Fruit fly (Drosophila melanogaster) whole organism, embryonic: ENCODE measurements around the gene Atac2.

Experiments
- Aef1 ChIP-seq: fragments of 200-800 bp; sonication (Bioruptor generic); IDR thresholded peaks from 3 replicates; pipeline ENCODE4 v1.3.6; 2022; ENCODE audit warnings: missing biosample characterization, missing genetic modification characterization
- CG10462 ChIP-seq: fragments of 200-800 bp; sonication (Bioruptor generic); optimal IDR thresholded peaks from 2 replicates; lab custom pipeline; 2016; ENCODE audit warnings: missing biosample characterization, missing genetic modification characterization
- CG12769 ChIP-seq: fragments of 200-800 bp; sonication (Bioruptor generic); optimal IDR thresholded peaks from 2 replicates; lab custom pipeline; 2019; ENCODE audit warnings: missing biosample characterization, mild to moderate bottlenecking, missing genetic modification characterization, moderate library complexity
- CG14965 ChIP-seq: fragments of 200-800 bp; sonication (Bioruptor generic); optimal IDR thresholded peaks from 2 replicates; lab custom pipeline; 2016; ENCODE audit warnings: missing biosample characterization, missing genetic modification characterization, borderline replicate concordance
- CG15073 ChIP-seq: fragments of 200-800 bp; sonication (Bioruptor generic); optimal IDR thresholded peaks from 2 replicates; lab custom pipeline; 2016; ENCODE audit warnings: missing biosample characterization, missing genetic modification characterization
- CG15514 ChIP-seq: fragments of 200-800 bp; sonication (Bioruptor generic); optimal IDR thresholded peaks from 3 replicates; lab custom pipeline; 2017; ENCODE audit warnings: missing biosample characterization, missing genetic modification characterization, mild to moderate bottlenecking, moderate library complexity, missing genetic modification reagents
- CG17385 ChIP-seq: fragments of 200-800 bp; sonication (Bioruptor generic); optimal IDR thresholded peaks from 3 replicates; lab custom pipeline; 2018; ENCODE audit warnings: missing biosample characterization, mild to moderate bottlenecking, missing genetic modification characterization
- CG17612 ChIP-seq: fragments of 200-800 bp; sonication (Bioruptor generic); IDR thresholded peaks from 2 replicates; pipeline ENCODE4 v1.3.6; 2022; ENCODE audit warnings: missing biosample characterization, missing genetic modification characterization
- CG2116 ChIP-seq: fragments of 200-800 bp; sonication (Bioruptor generic); optimal IDR thresholded peaks from 3 replicates; lab custom pipeline; 2018; ENCODE audit warnings: missing biosample characterization, mild to moderate bottlenecking, missing genetic modification characterization
- CG2129 ChIP-seq: fragments of 200-800 bp; sonication (Bioruptor generic); IDR thresholded peaks from 2 replicates; pipeline ENCODE4 v1.3.6; 2022; ENCODE audit warnings: missing biosample characterization, missing genetic modification characterization; ENCODE audit not compliant: partially characterized antibody
- CG2199 ChIP-seq: fragments of 200-800 bp; sonication (Bioruptor generic); IDR thresholded peaks from 3 replicates; pipeline ENCODE4 v1.3.6; 2022; ENCODE audit warnings: missing biosample characterization, missing genetic modification characterization
- CG3163 ChIP-seq: fragments of 200-800 bp; sonication (Bioruptor generic); optimal IDR thresholded peaks from 3 replicates; lab custom pipeline; 2016; ENCODE audit warnings: missing biosample characterization, missing genetic modification characterization
- CG42726 ChIP-seq: fragments of 200-800 bp; sonication (Bioruptor generic); IDR thresholded peaks from 2 replicates; pipeline ENCODE4 v1.3.6; 2022; ENCODE audit warnings: missing biosample characterization, missing genetic modification characterization; ENCODE audit not compliant: partially characterized antibody
- CG6791 ChIP-seq: fragments of 200-800 bp; sonication (Bioruptor generic); IDR thresholded peaks from 3 replicates; pipeline ENCODE4 v1.3.6; 2022; ENCODE audit warnings: missing biosample characterization, missing genetic modification characterization; ENCODE audit not compliant: partially characterized antibody
- CG8290 ChIP-seq, 3 experiments: fragments of 200-800 bp; sonication (Bioruptor generic); optimal IDR thresholded peaks; 2 replicates each; lab custom pipeline; 2016 to 2019; ENCODE audit warnings: missing biosample characterization in 3 of 3, missing genetic modification characterization in 3 of 3, mild to moderate bottlenecking in 2 of 3, moderate library complexity in 1 of 3
- CG9876 ChIP-seq: fragments of 200-800 bp; sonication (Bioruptor generic); optimal IDR thresholded peaks from 2 replicates; lab custom pipeline; 2016; ENCODE audit warnings: missing biosample characterization, missing genetic modification characterization
- CHES-1-like ChIP-seq: fragments of 200-800 bp; sonication (Bioruptor generic); optimal IDR thresholded peaks from 2 replicates; lab custom pipeline; 2016; ENCODE audit warnings: missing biosample characterization, missing genetic modification characterization
- Dad ChIP-seq: fragments of 200-800 bp; sonication (Bioruptor generic); optimal IDR thresholded peaks from 3 replicates; lab custom pipeline; 2016; ENCODE audit warnings: missing biosample characterization, missing genetic modification characterization
- H2.0 ChIP-seq: fragments of 200-800 bp; sonication (Bioruptor generic); IDR thresholded peaks from 2 replicates; pipeline ENCODE4 v1.3.6; 2022; ENCODE audit warnings: missing biosample characterization, missing genetic modification characterization
- HLH3B ChIP-seq: fragments of 200-800 bp; sonication (Bioruptor generic); IDR thresholded peaks from 2 replicates; pipeline ENCODE4 v1.3.6; 2022; ENCODE audit warnings: missing biosample characterization, missing genetic modification characterization
- Hey ChIP-seq: fragments of 200-800 bp; sonication (Bioruptor generic); optimal IDR thresholded peaks from 3 replicates; lab custom pipeline; 2018; ENCODE audit warnings: missing biosample characterization, mild to moderate bottlenecking, missing genetic modification characterization
- Nf-YC ChIP-seq: fragments of 200-800 bp; optimal IDR thresholded peaks from 3 replicates; lab custom pipeline; 2019; ENCODE audit warnings: missing biosample characterization, mild to moderate bottlenecking, missing genetic modification characterization, moderate library complexity
- Oli ChIP-seq: fragments of 200-800 bp; sonication (Bioruptor generic); optimal IDR thresholded peaks from 2 replicates; lab custom pipeline; 2018; ENCODE audit warnings: missing biosample characterization, mild to moderate bottlenecking, missing genetic modification characterization, moderate library complexity
- Ptx1 ChIP-seq: fragments of 200-800 bp; sonication (Bioruptor generic); IDR thresholded peaks from 2 replicates; pipeline ENCODE4 v1.3.6; 2022; ENCODE audit warnings: missing biosample characterization, missing genetic modification characterization
- TFAM ChIP-seq: fragments of 200-800 bp; sonication (Bioruptor generic); optimal IDR thresholded peaks from 2 replicates; lab custom pipeline; 2017; ENCODE audit warnings: missing biosample characterization, missing genetic modification characterization, inconsistent platforms
- Trl ChIP-seq, 3 experiments: fragments of >200 bp in 2 of 3; fragments of 200-800 bp in 1 of 3; sonication (Bioruptor generic) in 1 of 3; optimal IDR thresholded peaks; 2 replicates in 1 of 3; 3 replicates in 2 of 3; lab custom pipeline; 2016 to 2017; ENCODE audit warnings: missing biosample characterization in 1 of 3, missing genetic modification characterization in 1 of 3
- bab2 ChIP-seq: fragments of 200-800 bp; sonication (Bioruptor generic); optimal IDR thresholded peaks from 2 replicates; lab custom pipeline; 2016; ENCODE audit warnings: missing biosample characterization, missing genetic modification characterization
- bowl ChIP-seq: fragments of 200-800 bp; sonication (Bioruptor generic); IDR thresholded peaks from 2 replicates; pipeline ENCODE4 v1.3.6; 2022; ENCODE audit warnings: missing biosample characterization, missing genetic modification characterization
- cato ChIP-seq: fragments of 200-800 bp; sonication (Bioruptor generic); optimal IDR thresholded peaks from 2 replicates; lab custom pipeline; 2016; ENCODE audit warnings: missing biosample characterization, missing genetic modification characterization, borderline replicate concordance
- cg ChIP-seq: fragments of 200-800 bp; sonication (Bioruptor generic); optimal IDR thresholded peaks from 3 replicates; lab custom pipeline; 2019; ENCODE audit warnings: missing biosample characterization, mild to moderate bottlenecking, missing genetic modification characterization, moderate library complexity
- crol ChIP-seq: fragments of 200-800 bp; sonication (Bioruptor generic); IDR thresholded peaks from 2 replicates; pipeline ENCODE4 v1.3.6; 2022; ENCODE audit warnings: missing biosample characterization, missing genetic modification characterization
- cwo ChIP-seq: fragments of 200-800 bp; sonication (Bioruptor generic); optimal IDR thresholded peaks from 3 replicates; lab custom pipeline; 2017; ENCODE audit warnings: missing biosample characterization, missing genetic modification characterization, mild to moderate bottlenecking, moderate library complexity, missing genetic modification reagents
- en ChIP-seq: fragments of 200-800 bp; sonication (Bioruptor generic); optimal IDR thresholded peaks from 2 replicates; lab custom pipeline; 2016; ENCODE audit warnings: missing biosample characterization, missing genetic modification characterization
- exex ChIP-seq: fragments of 200-800 bp; sonication (Bioruptor generic); optimal IDR thresholded peaks from 4 replicates; lab custom pipeline; 2018; ENCODE audit warnings: missing biosample characterization, mild to moderate bottlenecking, missing genetic modification characterization, moderate library complexity
- gem ChIP-seq: fragments of 200-800 bp; sonication (Bioruptor generic); optimal IDR thresholded peaks from 2 replicates; lab custom pipeline; 2019; ENCODE audit warnings: missing biosample characterization, mild to moderate bottlenecking, missing genetic modification characterization, moderate library complexity
- lov ChIP-seq, 2 experiments: fragments of 200-800 bp in 1 of 2; fragments of >200 bp in 1 of 2; sonication (Bioruptor generic) in 1 of 2; IDR thresholded peaks in 1 of 2; optimal IDR thresholded peaks in 1 of 2; 2 replicates in 1 of 2; 3 replicates in 1 of 2; pipeline versions ENCODE4 v1.3.6 to Lab custom; 2017 to 2022; ENCODE audit warnings: missing biosample characterization in 1 of 2, missing genetic modification characterization in 1 of 2
- nau ChIP-seq: fragments of 200-800 bp; sonication (Bioruptor generic); optimal IDR thresholded peaks from 3 replicates; lab custom pipeline; 2017; ENCODE audit warnings: missing biosample characterization, mild to moderate bottlenecking, missing genetic modification characterization, missing genetic modification reagents
- oc ChIP-seq: fragments of 200-800 bp; sonication (Bioruptor generic); optimal IDR thresholded peaks from 2 replicates; lab custom pipeline; 2018; ENCODE audit warnings: missing biosample characterization, mild to moderate bottlenecking, missing genetic modification characterization, moderate library complexity
- phol ChIP-seq: fragments of 200-800 bp; sonication (Bioruptor generic); optimal IDR thresholded peaks from 3 replicates; lab custom pipeline; 2018; ENCODE audit warnings: missing biosample characterization, mild to moderate bottlenecking, missing genetic modification characterization, moderate library complexity
- pita ChIP-seq: fragments of 200-800 bp; sonication (Bioruptor generic); optimal IDR thresholded peaks from 2 replicates; lab custom pipeline; 2017; ENCODE audit warnings: missing biosample characterization, mild to moderate bottlenecking, missing genetic modification characterization
- rib ChIP-seq: fragments of 200-800 bp; sonication (Bioruptor generic); IDR thresholded peaks from 2 replicates; pipeline ENCODE4 v1.3.6; 2022; ENCODE audit warnings: missing biosample characterization, missing genetic modification characterization
- sens ChIP-seq: fragments of 200-800 bp; sonication (Bioruptor generic); peaks from one replicate; lab custom pipeline; 2016; ENCODE audit warnings: missing biosample characterization, missing genetic modification characterization
- sr ChIP-seq: fragments of 200-800 bp; sonication (Bioruptor generic); IDR thresholded peaks from 3 replicates; pipeline ENCODE4 v1.3.6; 2022; ENCODE audit warnings: missing biosample characterization, missing genetic modification characterization
- stc ChIP-seq: fragments of 200-800 bp; sonication (Bioruptor generic); IDR thresholded peaks from 2 replicates; pipeline ENCODE4 v1.3.6; 2022; ENCODE audit warnings: missing biosample characterization, missing genetic modification characterization
- sug ChIP-seq: fragments of 200-800 bp; optimal IDR thresholded peaks from 2 replicates; lab custom pipeline; 2019; ENCODE audit warnings: missing biosample characterization, mild to moderate bottlenecking, missing genetic modification characterization, moderate library complexity
- usp ChIP-seq: fragments of >200 bp; optimal IDR thresholded peaks from 2 replicates; lab custom pipeline; 2017; ENCODE audit warnings: missing biosample characterization, missing genetic modification characterization
- vfl ChIP-seq: fragments of 200-800 bp; sonication (Bioruptor generic); optimal IDR thresholded peaks from 2 replicates; lab custom pipeline; 2016; ENCODE audit warnings: missing biosample characterization, missing genetic modification characterization
- vvl ChIP-seq: fragments of 200-800 bp; sonication (Bioruptor generic); IDR thresholded peaks from 2 replicates; pipeline ENCODE4 v1.3.6; 2022; ENCODE audit warnings: missing biosample characterization, missing genetic modification characterization
- z ChIP-seq: fragments of 200-800 bp; sonication (Bioruptor generic); IDR thresholded peaks from 3 replicates; pipeline ENCODE4 v1.3.6; 2022; ENCODE audit warnings: missing biosample characterization, missing genetic modification characterization

Atac2 gene

DNA sequence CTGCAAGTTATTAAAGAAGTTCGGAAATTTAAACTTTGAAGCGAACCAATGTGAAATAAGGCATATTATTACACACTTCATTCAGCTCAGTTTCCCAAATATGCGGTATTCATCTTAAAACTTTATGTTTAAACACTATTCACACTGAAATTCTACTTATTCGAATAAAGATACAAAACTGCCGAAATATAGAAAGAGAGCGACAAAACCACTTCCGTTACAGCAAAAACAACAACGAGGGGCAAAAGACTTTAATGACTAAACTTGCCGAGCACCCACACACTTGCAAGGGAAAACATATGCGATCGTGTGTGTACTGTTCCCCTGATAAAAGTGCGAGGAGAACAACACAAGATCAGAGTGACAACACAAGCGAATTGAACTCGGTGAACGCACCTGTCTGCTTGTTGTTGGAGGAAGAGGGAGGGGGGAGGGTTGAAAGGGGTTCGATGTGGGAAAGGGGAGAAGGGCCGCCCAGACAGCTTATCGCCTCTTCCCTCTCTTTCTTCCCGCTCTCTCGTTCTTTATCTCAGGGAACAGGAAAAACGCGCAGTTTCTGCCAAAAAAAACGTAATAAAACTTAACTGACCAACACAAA, 50.4 kb downstream of the Atac2 start (continued):
- TF ChIP-seq pita (GFP tag; lab: Kevin White, UChicago) (no peak), CG2199 (GFP tag; lab: Robert Waterston, UW) (peak; percentile 52; the same call in 1 of the 3 replicates), lov (optimal IDR thresholded peaks at IDR 0.05; lab: Kevin White, UChicago) (no peak), lov (GFP tag; IDR thresholded peaks at IDR 0.05; lab: Robert Waterston, UW) (0 out of 3 replicates have a peak, but pooled peaks have one; percentile 26), z (peak; percentile 82), Aef1 (peak; percentile 59), CG10462 (GFP tag; lab: Kevin White, UChicago) (no peak), vfl (GFP tag; lab: Kevin White, UChicago) (no peak), CG12769 (tag; lab: Kevin White, UChicago) (peak; percentile 36), CG15514 (no peak), rib (GFP tag; lab: Robert Waterston, UW) (peak; percentile 55; the same call in 1 of the 2 replicates), CG3163 (GFP tag; lab: Kevin White, UChicago) (no peak), sr (peak; percentile 20; the same call in 1 of the 3 replicates), Trl (optimal IDR thresholded peaks at IDR 0.05; lab: Kevin White, UChicago) (peak; percentile 12 to 24), Trl (GFP tag; optimal IDR thresholded peaks at IDR 0.05; lab: Kevin White, UChicago) (no peak), CG8290 (GFP tag; optimal IDR thresholded peaks at IDR 0.05; lab: Kevin White, UChicago) (no peak), CG8290 (tag; optimal IDR thresholded peaks at IDR 0.05; lab: Kevin White, UChicago) (peak in 1 of 2 experiments; percentile 31), sug (peak; percentile 40), sens (GFP tag; lab: Kevin White, UChicago) (peak; percentile 51), vvl (GFP tag; lab: Robert Waterston, UW) (peak; percentile 35), exex (peak; percentile 42), cg (GFP tag; lab: Kevin White, UChicago) (peak; percentile 56), crol (peak; percentile 99), Hey (tag; lab: Kevin White, UChicago) (peak; percentile 1), CG14965 (GFP tag; lab: Kevin White, UChicago) (no peak), CG2116 (GFP tag; lab: Kevin White, UChicago) (no peak), nau (peak; percentile 8), CG42726 (no peak), CG9876 (GFP tag; lab: Kevin White, UChicago) (no peak)

DNA sequence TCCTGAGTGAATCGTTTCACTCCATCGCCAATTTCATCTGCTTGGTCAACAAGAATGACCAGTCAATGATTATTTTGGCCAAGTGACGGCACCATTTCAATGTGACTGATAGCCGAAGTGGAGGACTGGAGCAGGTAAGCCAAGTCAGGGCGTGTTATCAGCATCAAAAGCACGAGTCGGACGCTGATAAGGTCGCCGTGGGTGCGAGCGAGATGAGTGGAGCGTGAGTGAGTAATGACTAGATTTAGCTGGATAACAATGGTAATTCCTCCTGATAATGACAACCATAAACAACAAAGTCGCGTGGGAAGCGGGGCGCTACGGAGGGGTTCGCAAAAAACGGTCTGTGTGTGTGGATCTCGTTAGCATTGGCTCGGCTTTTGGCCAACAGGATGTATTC, 51.0 kb downstream of the Atac2 start:
- TF ChIP-seq phol (tag; lab: Kevin White, UChicago) (no peak), CG6791 (GFP tag; lab: Robert Waterston, UW) (no peak), cwo (GFP tag; lab: Kevin White, UChicago) (peak; percentile 88), TFAM (GFP tag; lab: Kevin White, UChicago) (no peak), en (GFP tag; lab: Kevin White, UChicago) (no peak), oc (tag; lab: Kevin White, UChicago) (no peak), usp (no peak), gem (tag; lab: Kevin White, UChicago) (peak; percentile 26), bowl (GFP tag; lab: Robert Waterston, UW) (no peak), Nf-YC (tag; lab: Kevin White, UChicago) (no peak), CG15073 (GFP tag; lab: Kevin White, UChicago) (no peak), CG2129 (no peak), bab2 (no peak), CHES-1-like (GFP tag; lab: Kevin White, UChicago) (no peak), sug (peak; percentile 77), Hey (tag; lab: Kevin White, UChicago) (peak; percentile 26), stc (no peak), Oli (no peak), Ptx1 (GFP tag; lab: Robert Waterston, UW) (0 out of 2 replicates have a peak, but pooled peaks have one; percentile 6), HLH3B (GFP tag; lab: Robert Waterston, UW) (no peak), CG17385 (GFP tag; lab: Kevin White, UChicago) (no peak), H2.0 (GFP tag; lab: Robert Waterston, UW) (no peak), cato (GFP tag; lab: Kevin White, UChicago) (no peak), CG17612 (no peak), Dad (GFP tag; lab: Kevin White, UChicago) (no peak)
